Worm (Caenorhabditis elegans) whole organism, L4/young adult: Measurements from ENCODE around the gene F53F1.6.

Experiments used
- W03F9.2 ChIP-seq: fragments of 150-350 bp; optimal IDR thresholded peaks from 2 replicates; lab custom pipeline; 2014; ENCODE audit warnings: missing biosample characterization, missing genetic modification characterization
- dao-5 ChIP-seq: sonication (generic microtip); optimal IDR thresholded peaks from 2 replicates; lab custom pipeline; 2016; ENCODE audit warnings: missing genotype, missing genetic modification characterization, moderate library complexity, missing compliant biosample characterization
- him-1 ChIP-seq: sonication (generic microtip); optimal IDR thresholded peaks from 2 replicates; lab custom pipeline; 2016; ENCODE audit warnings: missing genotype, missing genetic modification reagents, missing genetic modification characterization, missing compliant biosample characterization

DNA sequence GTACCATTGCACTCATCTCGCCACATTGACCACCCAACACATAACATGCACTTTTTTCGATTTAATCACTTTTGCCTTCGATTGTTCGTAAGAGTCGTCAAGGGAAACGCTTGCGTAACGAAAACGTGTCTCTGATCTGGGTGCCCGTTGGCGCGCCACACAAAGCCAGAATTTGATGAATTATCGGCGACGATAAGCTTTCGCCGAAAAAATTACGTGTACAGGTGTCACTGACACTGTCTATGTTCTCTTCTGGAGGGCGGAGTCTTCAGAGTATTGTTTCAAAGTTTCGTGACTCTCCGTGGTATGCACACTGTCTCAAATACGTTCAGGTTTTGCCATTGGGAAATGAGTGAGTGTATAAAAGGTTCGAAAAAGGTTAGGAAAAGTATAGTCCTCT lies 6.7 kb downstream of the F53F1.6 start, which contains the start of gene F53F1.4:
- no peak for TF ChIP-seq dao-5
- no peak for TF ChIP-seq him-1 (tag; lab: Kevin White, UChicago)
- TF ChIP-seq W03F9.2 = no peak
